Worm (Caenorhabditis elegans): ENCODE results near the gene tmem-135.

tmem-135 gene

ce11 chrX:4660268-4660880 lies 13.1 kb upstream of the tmem-135 start, which contains the start of gene nhr-45:
nhr-45 (minus strand) TSS chrX:4660318.
- TF ChIP-seq fos-1 (tag; optimal IDR thresholded peaks at IDR 0.05), result peak; percentile 67
- TF ChIP-seq unc-39 (tag; optimal IDR thresholded peaks at IDR 0.05), result no peak

- no peak for TF ChIP-seq nhr-11 (tag; optimal IDR thresholded peaks at IDR 0.05)
- no peak for TF ChIP-seq nhr-21 (tag; optimal IDR thresholded peaks at IDR 0.05)
- no peak for TF ChIP-seq nhr-23 (tag; optimal IDR thresholded peaks at IDR 0.05)
- TF ChIP-seq lin-39 (tag; optimal IDR thresholded peaks at IDR 0.05), result no peak
- TF ChIP-seq nhr-12 (tag; optimal IDR thresholded peaks at IDR 0.05), result no peak
- TF ChIP-seq blmp-1 (tag; optimal IDR thresholded peaks at IDR 0.05; ENCODE audit: insufficient read depth), result peak; percentile 85
- no peak for TF ChIP-seq zag-1 (tag; optimal IDR thresholded peaks at IDR 0.05)
- TF ChIP-seq aly-2 (tag; optimal IDR thresholded peaks at IDR 0.05), result no peak
- no peak for TF ChIP-seq lin-13 (GFP tag; optimal IDR thresholded peaks at IDR 0.05)
- no peak for TF ChIP-seq lin-11 (tag; optimal IDR thresholded peaks at IDR 0.05)
- no peak for TF ChIP-seq elt-3 (tag; optimal IDR thresholded peaks at IDR 0.05)
- peak; percentile 11 for TF ChIP-seq sem-4 (tag; optimal IDR thresholded peaks at IDR 0.05)
- no peak for TF ChIP-seq nhr-6 (tag; optimal IDR thresholded peaks at IDR 0.05)
- peak; percentile 79 for TF ChIP-seq F13H6.1 (tag; optimal IDR thresholded peaks at IDR 0.05)
- peak; percentile 72 for TF ChIP-seq crh-2 (tag; optimal IDR thresholded peaks at IDR 0.05)
- peak; percentile 13 for TF ChIP-seq ama-1 (optimal IDR thresholded peaks at IDR 0.05)
- TF ChIP-seq egl-27 (tag; optimal IDR thresholded peaks at IDR 0.05), result peak; percentile 16
- TF ChIP-seq unc-39 (tag; optimal IDR thresholded peaks at IDR 0.05), result no peak
- TF ChIP-seq gmeb-1 (tag; optimal IDR thresholded peaks at IDR 0.05), result peak; percentile 3
- peak; percentile 84 for TF ChIP-seq nhr-25 (tag; optimal IDR thresholded peaks at IDR 0.05)
- peak; percentile 95 for TF ChIP-seq Y55F3AM.14 (GFP tag; optimal IDR thresholded peaks at IDR 0.05)
- no peak for TF ChIP-seq dmd-4 (tag; optimal IDR thresholded peaks at IDR 0.05)
- TF ChIP-seq ZK546.5 (tag; optimal IDR thresholded peaks at IDR 0.05), result no peak
- TF ChIP-seq nhr-237 (tag; optimal IDR thresholded peaks at IDR 0.05), result no peak
- peak; percentile 52 for TF ChIP-seq C34F6.9 (tag; optimal IDR thresholded peaks at IDR 0.05)
- TF ChIP-seq ztf-4 (tag; optimal IDR thresholded peaks at IDR 0.05), result peak; percentile 41
- no peak for TF ChIP-seq ztf-11 (tag; optimal IDR thresholded peaks at IDR 0.05)
- no peak for TF ChIP-seq mbf-1 (tag; optimal IDR thresholded peaks at IDR 0.05)
- peak; percentile 72 for TF ChIP-seq fos-1 (tag; optimal IDR thresholded peaks at IDR 0.05)
- no peak for TF ChIP-seq ceh-16 (tag; optimal IDR thresholded peaks at IDR 0.05)
- no peak for TF ChIP-seq alr-1 (tag; optimal IDR thresholded peaks at IDR 0.05)
- no peak for TF ChIP-seq skn-1 (tag; optimal IDR thresholded peaks at IDR 0.05)
- TF ChIP-seq mab-5 (tag; optimal IDR thresholded peaks at IDR 0.05), result no peak
- TF ChIP-seq unc-62 (GFP tag; optimal IDR thresholded peaks at IDR 0.05), result no peak
- no peak for TF ChIP-seq nhr-77 (tag; optimal IDR thresholded peaks at IDR 0.05)
- no peak for TF ChIP-seq ceh-82 (tag; optimal IDR thresholded peaks at IDR 0.05)
- no peak for TF ChIP-seq mdl-1 (tag; optimal IDR thresholded peaks at IDR 0.05)
- peak; percentile 31 for TF ChIP-seq peb-1 (tag; optimal IDR thresholded peaks at IDR 0.05)
- peak; percentile 76 for TF ChIP-seq sma-3 (GFP tag; optimal IDR thresholded peaks at IDR 0.05)
- TF ChIP-seq elt-1 (tag; optimal IDR thresholded peaks at IDR 0.05), result no peak
- TF ChIP-seq ztf-1 (GFP tag; conservative IDR thresholded peaks at IDR 0.05), result no peak
- peak; percentile 11 to 39 for TF ChIP-seq lsy-2 (tag; optimal IDR thresholded peaks at IDR 0.05)
- TF ChIP-seq nhr-129 (tag; optimal IDR thresholded peaks at IDR 0.05), result peak; percentile 81
- peak; percentile 36 for TF ChIP-seq sma-9 (GFP tag; optimal IDR thresholded peaks at IDR 0.05)
- TF ChIP-seq sma-9 (tag; optimal IDR thresholded peaks at IDR 0.05), result no peak
- TF ChIP-seq R02D3.7 (tag; optimal IDR thresholded peaks at IDR 0.05), result no peak
- no peak for TF ChIP-seq snpc-4 (tag; optimal IDR thresholded peaks at IDR 0.05)
- no peak for TF ChIP-seq nhr-10 (tag; optimal IDR thresholded peaks at IDR 0.05)
- TF ChIP-seq unc-55 (GFP tag; optimal IDR thresholded peaks at IDR 0.05), result peak; percentile 53
These were observed 11.1 kb upstream of the tmem-135 start for ce11 chrX:4662293-4662825.

Measured in whole organism, L2 larva.